Worm (Caenorhabditis elegans): ENCODE results near the gene tebp-2.
A peak's percentile ranks its signal among the peaks of the same experiment; 100 is the strongest.

Gene tebp-2

DNA sequence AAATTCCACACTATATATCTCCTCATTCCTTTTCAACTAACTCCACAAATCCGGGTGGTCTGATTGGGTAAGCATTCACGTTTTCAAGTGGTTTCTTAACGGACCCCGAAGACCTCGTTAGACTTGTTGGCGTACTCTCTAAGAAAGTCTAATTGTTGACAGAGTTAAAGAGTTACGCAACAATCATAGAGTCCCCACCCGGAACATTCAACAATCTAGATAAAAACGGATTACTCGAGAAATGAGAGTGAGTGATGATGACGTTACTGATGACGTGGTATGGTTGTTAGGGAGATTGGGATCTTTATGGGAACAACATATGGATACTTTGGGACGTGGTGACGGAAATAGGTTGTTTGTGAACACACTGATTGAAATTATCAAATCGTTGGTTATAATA lies 38.8 kb upstream of the tebp-2 start (continued):
- TF ChIP-seq mls-2 (tag; optimal IDR thresholded peaks at IDR 0.05) = no peak
- TF ChIP-seq elt-1 (tag; optimal IDR thresholded peaks at IDR 0.05; ENCODE audit: borderline replicate concordance, insufficient read depth) = peak; percentile 46
- TF ChIP-seq ceh-39 (tag; optimal IDR thresholded peaks at IDR 0.05) = no peak
- TF ChIP-seq flh-1 (GFP tag; optimal IDR thresholded peaks at IDR 0.05) = no peak
- TF ChIP-seq nhr-76 (tag; optimal IDR thresholded peaks at IDR 0.05) = no peak
- no peak for TF ChIP-seq pha-4 (tag; optimal IDR thresholded peaks at IDR 0.05)
- no peak for TF ChIP-seq ceh-43 (GFP tag; optimal IDR thresholded peaks at IDR 0.05)

ce11 chrIV:5506642-5507041 lies 34.8 kb upstream of the tebp-2 start:
- TF ChIP-seq ces-1 (GFP tag; optimal IDR thresholded peaks at IDR 0.05) = peak; percentile 53
- no peak for TF ChIP-seq unc-39 (tag; optimal IDR thresholded peaks at IDR 0.05)
- TF ChIP-seq blmp-1 (tag; optimal IDR thresholded peaks at IDR 0.05) = no peak
- TF ChIP-seq nhr-12 (tag; optimal IDR thresholded peaks at IDR 0.05) = no peak
- TF ChIP-seq zip-8 (tag; optimal IDR thresholded peaks at IDR 0.05) = peak; percentile 45
- no peak for TF ChIP-seq elt-3 (tag; optimal IDR thresholded peaks at IDR 0.05)
- no peak for TF ChIP-seq ztf-11 (tag; optimal IDR thresholded peaks at IDR 0.05)
- no peak for TF ChIP-seq hlh-1 (tag; optimal IDR thresholded peaks at IDR 0.05)
- TF ChIP-seq lin-32 (GFP tag; optimal IDR thresholded peaks at IDR 0.05) = no peak
- TF ChIP-seq elt-1 (tag; optimal IDR thresholded peaks at IDR 0.05; ENCODE audit: borderline replicate concordance, insufficient read depth) = peak; percentile 79
- no peak for TF ChIP-seq mab-5 (tag; optimal IDR thresholded peaks at IDR 0.05)
- TF ChIP-seq nhr-2 (tag; optimal IDR thresholded peaks at IDR 0.05) = peak; percentile 69
- TF ChIP-seq sptf-1 (tag; optimal IDR thresholded peaks at IDR 0.05) = no peak
- no peak for TF ChIP-seq cnd-1 (tag; optimal IDR thresholded peaks at IDR 0.05)
- TF ChIP-seq unc-62 (GFP tag; optimal IDR thresholded peaks at IDR 0.05) = peak; percentile 50

- no peak for TF ChIP-seq ceh-83 (GFP tag; optimal IDR thresholded peaks at IDR 0.05)
- peak; percentile 69 for TF ChIP-seq unc-120 (tag; optimal IDR thresholded peaks at IDR 0.05; ENCODE audit: poor library complexity, severe bottlenecking)
- peak; percentile 90 for TF ChIP-seq hlh-1 (tag; optimal IDR thresholded peaks at IDR 0.05)
- TF ChIP-seq tbx-8 (GFP tag; optimal IDR thresholded peaks at IDR 0.05) = no peak
- no peak for TF ChIP-seq unc-39 (tag; optimal IDR thresholded peaks at IDR 0.05)
- TF ChIP-seq unc-62 (GFP tag; optimal IDR thresholded peaks at IDR 0.05) = peak; percentile 97
- TF ChIP-seq ces-1 (GFP tag; optimal IDR thresholded peaks at IDR 0.05) = no peak
- TF ChIP-seq drap-1 (GFP tag; optimal IDR thresholded peaks at IDR 0.05) = no peak
- TF ChIP-seq nhr-2 (tag; optimal IDR thresholded peaks at IDR 0.05) = peak; percentile 18
- no peak for TF ChIP-seq mab-5 (tag; optimal IDR thresholded peaks at IDR 0.05)
- no peak for TF ChIP-seq ceh-43 (GFP tag; optimal IDR thresholded peaks at IDR 0.05)
Measured at ce11 chrIV:5507754-5508153, 33.7 kb upstream of the tebp-2 start.

DNA sequence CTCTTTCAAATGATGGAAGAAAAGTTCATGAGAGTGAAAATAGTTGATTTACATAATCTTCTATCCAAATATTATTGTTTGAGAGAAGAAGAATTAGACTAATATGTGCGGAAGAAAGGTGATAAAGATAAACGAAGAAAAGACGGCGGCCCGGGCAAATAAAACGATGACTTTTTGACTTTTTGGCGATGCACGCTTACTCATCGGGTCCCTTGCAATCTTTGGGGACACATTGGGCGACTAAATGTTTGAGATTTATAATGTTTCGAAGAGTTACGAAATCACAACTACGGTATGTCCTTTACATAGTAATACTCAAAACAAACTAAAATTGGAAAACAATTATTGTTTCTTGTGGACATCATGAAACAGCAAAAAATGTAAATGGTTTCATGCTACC lies 26.6 kb upstream of the tebp-2 start:
- no peak for TF ChIP-seq elt-3 (tag; optimal IDR thresholded peaks at IDR 0.05)
- TF ChIP-seq zip-8 (tag; optimal IDR thresholded peaks at IDR 0.05) = no peak
- TF ChIP-seq blmp-1 (tag; optimal IDR thresholded peaks at IDR 0.05) = no peak

DNA sequence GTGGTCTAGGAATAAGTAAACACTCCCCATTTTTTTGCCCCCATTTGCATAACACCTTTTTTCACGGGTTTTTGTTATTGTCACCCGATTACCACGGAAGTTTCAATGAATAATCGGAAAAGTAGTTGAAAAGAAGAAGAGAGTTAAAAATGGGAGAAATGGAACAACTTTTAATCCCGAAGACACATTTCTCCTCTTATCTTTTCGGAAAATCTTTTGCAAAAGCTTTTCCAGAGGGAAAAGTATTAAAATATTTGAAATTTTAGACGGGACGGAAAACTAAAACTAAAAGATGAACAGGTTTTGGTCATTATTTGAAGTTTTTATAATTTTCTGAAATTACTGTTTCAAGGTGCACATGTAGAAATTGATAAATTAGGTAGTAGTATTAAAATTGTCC lies 22.4 kb upstream of the tebp-2 start:
- no peak for TF ChIP-seq lsy-2 (tag; optimal IDR thresholded peaks at IDR 0.05)
- TF ChIP-seq lin-32 (GFP tag; optimal IDR thresholded peaks at IDR 0.05) = no peak
- no peak for TF ChIP-seq M03D4.4 (tag; optimal IDR thresholded peaks at IDR 0.05)
- TF ChIP-seq ztf-11 (tag; optimal IDR thresholded peaks at IDR 0.05) = no peak
- no peak for TF ChIP-seq nhr-237 (tag; optimal IDR thresholded peaks at IDR 0.05)

DNA sequence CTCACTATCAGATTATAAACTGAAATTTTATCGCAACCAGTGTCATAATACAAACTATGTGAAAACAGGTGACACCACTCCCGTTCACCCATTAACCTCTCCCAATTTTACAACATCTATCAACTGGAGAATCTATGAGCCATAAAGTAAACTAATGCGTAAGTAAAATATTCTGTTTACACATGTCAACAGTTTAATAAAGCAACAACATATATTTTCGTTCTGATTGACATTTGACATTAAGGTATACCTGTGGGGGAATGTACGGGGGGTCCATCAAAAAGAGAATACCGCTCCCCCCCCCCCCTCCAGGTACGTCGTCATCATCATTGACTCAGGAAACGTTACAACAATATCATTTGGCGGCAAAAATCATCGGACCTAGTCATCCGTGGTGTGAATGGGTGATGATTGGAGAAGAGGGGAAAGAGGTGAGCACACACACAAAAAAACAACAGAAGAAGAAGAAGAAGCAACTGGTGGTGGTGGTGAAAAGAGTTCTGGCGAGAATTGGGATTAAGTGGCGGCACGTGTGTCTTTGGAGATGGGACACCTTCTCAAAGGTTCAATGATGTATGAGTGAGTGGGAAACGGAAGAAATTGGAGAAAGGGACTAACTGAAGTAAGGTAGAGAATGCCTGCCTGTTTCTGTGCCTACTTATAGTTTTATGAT lies 14.6 kb upstream of the tebp-2 start:
- TF ChIP-seq ztf-11 (tag; optimal IDR thresholded peaks at IDR 0.05) = no peak
- no peak for TF ChIP-seq cnd-1 (tag; optimal IDR thresholded peaks at IDR 0.05)
- TF ChIP-seq lin-32 (GFP tag; optimal IDR thresholded peaks at IDR 0.05) = no peak
- no peak for TF ChIP-seq tbx-8 (GFP tag; optimal IDR thresholded peaks at IDR 0.05)
- no peak for TF ChIP-seq drap-1 (GFP tag; optimal IDR thresholded peaks at IDR 0.05)
- TF ChIP-seq sem-2 (GFP tag; optimal IDR thresholded peaks at IDR 0.05) = no peak
- TF ChIP-seq elt-1 (tag; optimal IDR thresholded peaks at IDR 0.05; ENCODE audit: borderline replicate concordance, insufficient read depth) = no peak
- TF ChIP-seq nhr-2 (tag; optimal IDR thresholded peaks at IDR 0.05) = peak; percentile 57
- no peak for TF ChIP-seq elt-3 (tag; optimal IDR thresholded peaks at IDR 0.05)
- TF ChIP-seq unc-62 (GFP tag; optimal IDR thresholded peaks at IDR 0.05) = peak; percentile 84
- no peak for TF ChIP-seq bed-3 (GFP tag; optimal IDR thresholded peaks at IDR 0.05)
- TF ChIP-seq mls-2 (tag; optimal IDR thresholded peaks at IDR 0.05) = peak; percentile 36
- TF ChIP-seq hlh-1 (tag; optimal IDR thresholded peaks at IDR 0.05) = peak; percentile 59
- no peak for TF ChIP-seq lsy-2 (tag; optimal IDR thresholded peaks at IDR 0.05)
- TF ChIP-seq ceh-43 (GFP tag; optimal IDR thresholded peaks at IDR 0.05) = no peak
- TF ChIP-seq lin-13 (tag; optimal IDR thresholded peaks at IDR 0.05) = no peak
- TF ChIP-seq unc-120 (tag; optimal IDR thresholded peaks at IDR 0.05; ENCODE audit: poor library complexity, severe bottlenecking) = peak; percentile 45
- TF ChIP-seq M03D4.4 (tag; optimal IDR thresholded peaks at IDR 0.05) = peak; percentile 9
- no peak for TF ChIP-seq ces-1 (GFP tag; optimal IDR thresholded peaks at IDR 0.05)
